Fruit fly (Drosophila melanogaster) whole organism, prepupa: ENCODE data around the gene CG15445.

Experiments
- Blimp-1 ChIP-seq: fragments of 200-800 bp; sonication (Bioruptor generic); optimal IDR thresholded peaks from 3 replicates; lab custom pipeline; 2017; ENCODE audit warnings: missing biosample characterization, missing genetic modification characterization, mild to moderate bottlenecking, moderate library complexity, missing genetic modification reagents
- CG10669 ChIP-seq: fragments of 200-800 bp; sonication (Bioruptor generic); optimal IDR thresholded peaks from 3 replicates; lab custom pipeline; 2018; ENCODE audit warnings: missing biosample characterization, mild to moderate bottlenecking, missing genetic modification characterization, moderate library complexity
- CG11762 ChIP-seq: fragments of 200-800 bp; sonication (Bioruptor generic); optimal IDR thresholded peaks from 3 replicates; lab custom pipeline; 2016; ENCODE audit warnings: missing biosample characterization, missing genetic modification characterization; ENCODE audit not compliant: insufficient read depth
- CG11902 ChIP-seq: fragments of 200-800 bp; sonication (Bioruptor generic); optimal IDR thresholded peaks from 3 replicates; lab custom pipeline; 2016; ENCODE audit warnings: missing biosample characterization, missing genetic modification characterization
- CG1621 ChIP-seq: fragments of 200-800 bp; sonication (Bioruptor generic); optimal IDR thresholded peaks from 3 replicates; lab custom pipeline; 2018; ENCODE audit warnings: missing biosample characterization, mild to moderate bottlenecking, missing genetic modification characterization
- CG16779 ChIP-seq: fragments of 200-800 bp; sonication (Bioruptor generic); optimal IDR thresholded peaks from 3 replicates; lab custom pipeline; 2017; ENCODE audit warnings: missing biosample characterization, mild to moderate bottlenecking, missing genetic modification characterization
- CG3032 ChIP-seq: fragments of 200-800 bp; optimal IDR thresholded peaks from 2 replicates; lab custom pipeline; 2019; ENCODE audit warnings: missing biosample characterization, mild to moderate bottlenecking, missing genetic modification characterization, moderate library complexity
- CG31627 ChIP-seq: fragments of 200-800 bp; sonication (Bioruptor generic); optimal IDR thresholded peaks from 3 replicates; lab custom pipeline; 2016; ENCODE audit warnings: missing biosample characterization, missing genetic modification characterization
- CG32006 ChIP-seq: fragments of 200-800 bp; sonication (Bioruptor generic); optimal IDR thresholded peaks from 3 replicates; lab custom pipeline; 2017; ENCODE audit warnings: missing biosample characterization, mild to moderate bottlenecking, missing genetic modification characterization
- CG34406 ChIP-seq: fragments of 200-800 bp; sonication (Bioruptor generic); optimal IDR thresholded peaks from 3 replicates; lab custom pipeline; 2016; ENCODE audit warnings: missing biosample characterization, missing genetic modification characterization
- CG3919 ChIP-seq: fragments of 200-800 bp; sonication (Bioruptor generic); optimal IDR thresholded peaks from 3 replicates; lab custom pipeline; 2016; ENCODE audit warnings: missing biosample characterization, missing genetic modification characterization
- CG4318 ChIP-seq: fragments of 200-800 bp; sonication (Bioruptor generic); optimal IDR thresholded peaks from 3 replicates; lab custom pipeline; 2017; ENCODE audit warnings: missing biosample characterization, mild to moderate bottlenecking, missing genetic modification characterization
- CG6163 ChIP-seq: fragments of 200-800 bp; sonication (Bioruptor generic); IDR thresholded peaks from 3 replicates; pipeline ENCODE4 v1.3.6; 2022; ENCODE audit warnings: missing biosample characterization, missing genetic modification characterization
- CG6276 ChIP-seq: fragments of 200-800 bp; sonication (Bioruptor generic); optimal IDR thresholded peaks from 2 replicates; lab custom pipeline; 2017; ENCODE audit warnings: missing biosample characterization, mild to moderate bottlenecking, missing genetic modification characterization
- CG6792 ChIP-seq: fragments of 200-800 bp; sonication (Bioruptor generic); optimal IDR thresholded peaks from 3 replicates; lab custom pipeline; 2016; ENCODE audit warnings: missing biosample characterization, missing genetic modification characterization
- CG6808 ChIP-seq: fragments of 200-800 bp; sonication (Bioruptor generic); optimal IDR thresholded peaks from 3 replicates; lab custom pipeline; 2017; ENCODE audit warnings: missing biosample characterization, missing genetic modification characterization, mild to moderate bottlenecking, moderate library complexity, missing genetic modification reagents
- CG6854 ChIP-seq: fragments of 200-800 bp; sonication (Bioruptor generic); optimal IDR thresholded peaks from 2 replicates; lab custom pipeline; 2017; ENCODE audit warnings: missing biosample characterization, mild to moderate bottlenecking, missing genetic modification characterization
- CG7368 ChIP-seq: fragments of 200-800 bp; sonication (Bioruptor generic); optimal IDR thresholded peaks from 3 replicates; lab custom pipeline; 2016; ENCODE audit warnings: missing biosample characterization, missing genetic modification characterization
- CG8319 ChIP-seq: fragments of 200-800 bp; sonication (Bioruptor generic); optimal IDR thresholded peaks from 3 replicates; lab custom pipeline; 2016; ENCODE audit warnings: missing biosample characterization, missing genetic modification characterization
- CG8632 ChIP-seq: fragments of 200-800 bp; sonication (Bioruptor generic); optimal IDR thresholded peaks from 3 replicates; lab custom pipeline; 2016; ENCODE audit warnings: missing biosample characterization, missing genetic modification characterization
- CG9139 ChIP-seq: fragments of 200-800 bp; sonication (Bioruptor generic); optimal IDR thresholded peaks from 3 replicates; lab custom pipeline; 2017; ENCODE audit warnings: missing biosample characterization, mild to moderate bottlenecking, missing genetic modification characterization
- Eip75B ChIP-seq: fragments of 200-800 bp; sonication (Bioruptor generic); optimal IDR thresholded peaks from 3 replicates; lab custom pipeline; 2016; ENCODE audit warnings: missing biosample characterization, missing genetic modification characterization
- Eip93F ChIP-seq: fragments of 200-800 bp; sonication (Bioruptor generic); optimal IDR thresholded peaks from 2 replicates; lab custom pipeline; 2016; ENCODE audit warnings: missing biosample characterization, mild to moderate bottlenecking, missing genetic modification characterization
- Ets21C ChIP-seq: fragments of 200-800 bp; sonication (Bioruptor generic); optimal IDR thresholded peaks from 3 replicates; lab custom pipeline; 2016; ENCODE audit warnings: missing biosample characterization, missing genetic modification characterization
- Ets96B ChIP-seq: fragments of 200-800 bp; optimal IDR thresholded peaks from 2 replicates; lab custom pipeline; 2019; ENCODE audit warnings: missing biosample characterization, mild to moderate bottlenecking, missing genetic modification characterization, moderate library complexity
- Gug ChIP-seq: fragments of 200-800 bp; sonication (Bioruptor generic); IDR thresholded peaks from 2 replicates; pipeline ENCODE4 v1.3.6; 2022; ENCODE audit warnings: missing biosample characterization, missing genetic modification characterization
- Hr38 ChIP-seq: sonication (Bioruptor generic); optimal IDR thresholded peaks from 2 replicates; lab custom pipeline; 2016; ENCODE audit warnings: missing biosample characterization, missing genetic modification characterization
- Hr39 ChIP-seq: fragments of 200-800 bp; sonication (Bioruptor generic); optimal IDR thresholded peaks from 2 replicates; lab custom pipeline; 2016; ENCODE audit warnings: missing biosample characterization, missing genetic modification characterization
- Hr4 ChIP-seq: fragments of 200-800 bp; sonication (Bioruptor generic); optimal IDR thresholded peaks from 3 replicates; lab custom pipeline; 2016; ENCODE audit warnings: missing biosample characterization, missing genetic modification characterization
- Lpt ChIP-seq: fragments of 200-800 bp; sonication (Bioruptor generic); optimal IDR thresholded peaks from 3 replicates; lab custom pipeline; 2016; ENCODE audit warnings: missing biosample characterization, missing genetic modification characterization
- Met ChIP-seq: fragments of 200-800 bp; sonication (Bioruptor generic); optimal IDR thresholded peaks from 3 replicates; lab custom pipeline; 2016; ENCODE audit warnings: missing biosample characterization, missing genetic modification characterization
- OdsH ChIP-seq: fragments of 200-800 bp; sonication (Bioruptor generic); optimal IDR thresholded peaks from 3 replicates; lab custom pipeline; 2016; ENCODE audit warnings: missing biosample characterization, missing genetic modification characterization
- Smox ChIP-seq: fragments of 200-800 bp; sonication (Bioruptor generic); optimal IDR thresholded peaks from 3 replicates; lab custom pipeline; 2016; ENCODE audit warnings: missing biosample characterization, missing genetic modification characterization
- Sox14 ChIP-seq: fragments of 200-800 bp; sonication (Bioruptor generic); optimal IDR thresholded peaks from 3 replicates; lab custom pipeline; 2016; ENCODE audit warnings: missing biosample characterization, missing genetic modification characterization
- Sox15 ChIP-seq: fragments of 200-800 bp; sonication (Bioruptor generic); optimal IDR thresholded peaks from 3 replicates; lab custom pipeline; 2016; ENCODE audit warnings: missing biosample characterization, missing genetic modification characterization
- achi ChIP-seq: fragments of 200-800 bp; sonication (Bioruptor generic); optimal IDR thresholded peaks from 3 replicates; lab custom pipeline; 2016; ENCODE audit warnings: missing biosample characterization, missing genetic modification characterization
- acj6 ChIP-seq: fragments of 200-800 bp; sonication (Bioruptor generic); optimal IDR thresholded peaks from 3 replicates; lab custom pipeline; 2016; ENCODE audit warnings: missing biosample characterization, missing genetic modification characterization
- cyc ChIP-seq: fragments of 200-800 bp; sonication (Bioruptor generic); optimal IDR thresholded peaks from 3 replicates; lab custom pipeline; 2016; ENCODE audit warnings: missing biosample characterization, missing genetic modification characterization
- dac ChIP-seq: fragments of 200-800 bp; sonication (Bioruptor generic); optimal IDR thresholded peaks from 2 replicates; lab custom pipeline; 2017; ENCODE audit warnings: missing biosample characterization, mild to moderate bottlenecking, missing genetic modification characterization
- dsx ChIP-seq: fragments of 200-800 bp; optimal IDR thresholded peaks from 3 replicates; lab custom pipeline; 2019; ENCODE audit warnings: missing biosample characterization, mild to moderate bottlenecking, missing genetic modification characterization, moderate library complexity; ENCODE audit not compliant: poor library complexity, severe bottlenecking
- eg ChIP-seq: fragments of 200-800 bp; sonication (Bioruptor generic); IDR thresholded peaks from 3 replicates; pipeline ENCODE4 v1.3.6; 2022; ENCODE audit warnings: missing biosample characterization, missing genetic modification characterization
- esn ChIP-seq: fragments of 200-800 bp; sonication (Bioruptor generic); optimal IDR thresholded peaks from 2 replicates; lab custom pipeline; 2016; ENCODE audit warnings: missing biosample characterization, mild to moderate bottlenecking, missing genetic modification characterization, moderate library complexity
- fd59A ChIP-seq: fragments of 200-800 bp; sonication (Bioruptor generic); optimal IDR thresholded peaks from 2 replicates; lab custom pipeline; 2017; ENCODE audit warnings: missing biosample characterization, mild to moderate bottlenecking, missing genetic modification characterization, missing genetic modification reagents
- fkh ChIP-seq: fragments of 200-800 bp; sonication (Bioruptor generic); optimal IDR thresholded peaks from 3 replicates; lab custom pipeline; 2017; ENCODE audit warnings: missing biosample characterization, mild to moderate bottlenecking, missing genetic modification characterization, moderate library complexity
- lz ChIP-seq: fragments of 200-800 bp; sonication (Bioruptor generic); optimal IDR thresholded peaks from 3 replicates; lab custom pipeline; 2016; ENCODE audit warnings: missing biosample characterization, missing genetic modification characterization
- net ChIP-seq: fragments of 200-800 bp; sonication (Bioruptor generic); optimal IDR thresholded peaks from 3 replicates; lab custom pipeline; 2016; ENCODE audit warnings: missing biosample characterization, missing genetic modification characterization
- pdm3 ChIP-seq: fragments of 200-800 bp; sonication (Bioruptor generic); optimal IDR thresholded peaks from 3 replicates; lab custom pipeline; 2016; ENCODE audit warnings: missing biosample characterization, missing genetic modification characterization
- salr ChIP-seq, 2 experiments: fragments of 200-800 bp; sonication (Bioruptor generic); optimal IDR thresholded peaks; 3 replicates each; lab custom pipeline; 2016 to 2018; ENCODE audit warnings: missing biosample characterization in 2 of 2, missing genetic modification characterization in 2 of 2, mild to moderate bottlenecking in 1 of 2
- spab ChIP-seq: fragments of 200-800 bp; sonication (Bioruptor generic); optimal IDR thresholded peaks from 2 replicates; lab custom pipeline; 2017; ENCODE audit warnings: missing biosample characterization, mild to moderate bottlenecking, missing genetic modification characterization, missing genetic modification reagents
- svp ChIP-seq: fragments of 200-800 bp; sonication (Bioruptor generic); peaks from one replicate; lab custom pipeline; 2016; ENCODE audit warnings: missing biosample characterization, missing genetic modification characterization
- topi ChIP-seq: fragments of 200-800 bp; sonication (Bioruptor generic); optimal IDR thresholded peaks from 3 replicates; lab custom pipeline; 2016; ENCODE audit warnings: missing biosample characterization, missing genetic modification characterization
- vri ChIP-seq: fragments of 200-800 bp; sonication (Bioruptor generic); optimal IDR thresholded peaks from 3 replicates; lab custom pipeline; 2016; ENCODE audit warnings: missing biosample characterization, mild to moderate bottlenecking, missing genetic modification characterization

Gene CG15445

DNA sequence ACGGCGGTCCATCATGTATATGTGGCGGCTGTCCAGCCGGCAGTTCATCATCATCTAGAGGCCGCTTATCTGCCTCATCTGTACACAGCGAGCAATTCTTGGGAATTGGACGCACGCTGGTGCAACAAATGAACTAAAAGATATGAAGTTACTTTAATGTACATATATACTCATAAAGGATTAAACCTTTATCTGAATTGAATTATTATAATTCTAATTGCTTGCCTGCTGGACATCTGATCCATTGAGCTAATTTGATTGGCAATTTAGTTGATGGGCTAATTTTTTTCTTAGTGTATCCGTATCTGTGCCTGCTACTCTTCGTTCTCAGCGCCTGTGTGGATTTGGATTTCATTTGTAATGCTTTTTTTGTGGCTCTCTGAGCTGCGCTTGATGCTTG, 44.0 kb upstream of the CG15445 start:
- TF ChIP-seq pdm3 (GFP tag; lab: Kevin White, UChicago), result peak; percentile 90
- peak; percentile 90 for TF ChIP-seq CG6808
- peak; percentile 90 for TF ChIP-seq Ets96B (tag; lab: Kevin White, UChicago)
- peak; percentile 88 for TF ChIP-seq OdsH (GFP tag; lab: Kevin White, UChicago)
- peak; percentile 84 for TF ChIP-seq Smox (GFP tag; lab: Kevin White, UChicago)
- TF ChIP-seq CG3919 (GFP tag; lab: Kevin White, UChicago), result peak; percentile 87
- TF ChIP-seq CG6854 (GFP tag; lab: Kevin White, UChicago), result peak; percentile 64
- peak; percentile 81 for TF ChIP-seq CG16779
- TF ChIP-seq vri (GFP tag; lab: Kevin White, UChicago), result peak; percentile 75
- peak; percentile 89 for TF ChIP-seq CG6163
- peak; percentile 62 for TF ChIP-seq CG11902 (GFP tag; lab: Kevin White, UChicago)
- TF ChIP-seq CG6792 (GFP tag; lab: Kevin White, UChicago), result peak; percentile 86
- peak; percentile 91 for TF ChIP-seq CG6276 (GFP tag; lab: Kevin White, UChicago)
- peak; percentile 89 for TF ChIP-seq Hr4 (GFP tag; lab: Kevin White, UChicago)
- TF ChIP-seq Sox14 (GFP tag; lab: Kevin White, UChicago), result peak; percentile 90
- TF ChIP-seq CG34406 (GFP tag; lab: Kevin White, UChicago), result peak; percentile 82
- peak; percentile 77 for TF ChIP-seq CG4318 (GFP tag; lab: Kevin White, UChicago)
- peak; percentile 87 for TF ChIP-seq acj6 (GFP tag; lab: Kevin White, UChicago)
- peak; percentile 72 to 75 for TF ChIP-seq salr (GFP tag; optimal IDR thresholded peaks at IDR 0.05; lab: Kevin White, UChicago)
- TF ChIP-seq fd59A (GFP tag; lab: Kevin White, UChicago), result peak; percentile 85
- TF ChIP-seq esn (GFP tag; lab: Kevin White, UChicago), result peak; percentile 89
- peak; percentile 87 for TF ChIP-seq CG3032 (tag; lab: Kevin White, UChicago)
- peak; percentile 84 for TF ChIP-seq spab (GFP tag; lab: Kevin White, UChicago)
- no peak for TF ChIP-seq fkh (GFP tag; lab: Kevin White, UChicago)
- TF ChIP-seq Sox15 (GFP tag; lab: Kevin White, UChicago), result peak; percentile 62
- peak; percentile 82 for TF ChIP-seq dac (GFP tag; lab: Kevin White, UChicago)
- TF ChIP-seq Eip93F (GFP tag; lab: Kevin White, UChicago), result peak; percentile 17
- TF ChIP-seq Eip75B, result peak; percentile 89
- peak; percentile 85 for TF ChIP-seq Met
- TF ChIP-seq eg (GFP tag; lab: Robert Waterston, UW), result peak; percentile 90
- TF ChIP-seq CG8319 (GFP tag; lab: Kevin White, UChicago), result peak; percentile 69
- no peak for TF ChIP-seq Hr38 (GFP tag; lab: Kevin White, UChicago)
- peak; percentile 68 for TF ChIP-seq Ets21C (GFP tag; lab: Kevin White, UChicago)
- peak; percentile 80 for TF ChIP-seq CG31627
- peak; percentile 86 for TF ChIP-seq achi
- peak; percentile 83 for TF ChIP-seq CG1621 (tag; lab: Kevin White, UChicago)
- peak; percentile 53 for TF ChIP-seq Blimp-1
- peak; percentile 94 for TF ChIP-seq CG32006
- TF ChIP-seq net (GFP tag; lab: Kevin White, UChicago), result peak; percentile 89
- peak; percentile 82 for TF ChIP-seq CG11762
- TF ChIP-seq CG9139 (GFP tag; lab: Kevin White, UChicago), result peak; percentile 76
- peak; percentile 90 for TF ChIP-seq Lpt
- TF ChIP-seq svp (GFP tag; lab: Kevin White, UChicago), result peak; percentile 96
- peak; percentile 82 for TF ChIP-seq cyc (GFP tag; lab: Kevin White, UChicago)
- TF ChIP-seq lz (GFP tag; lab: Kevin White, UChicago), result peak; percentile 87
- peak; percentile 80 for TF ChIP-seq Hr39 (GFP tag; lab: Kevin White, UChicago)
- TF ChIP-seq dsx (GFP tag; lab: Kevin White, UChicago), result peak; percentile 90
- peak; percentile 86 for TF ChIP-seq CG10669 (GFP tag; lab: Kevin White, UChicago)
- peak; percentile 80 for TF ChIP-seq CG7368 (GFP tag; lab: Kevin White, UChicago)
- TF ChIP-seq CG8632 (GFP tag; lab: Kevin White, UChicago), result peak; percentile 80
- TF ChIP-seq Gug, result peak; percentile 86
- TF ChIP-seq topi (GFP tag; lab: Kevin White, UChicago), result peak; percentile 88
